Worm (Caenorhabditis elegans) whole organism, late embryonic: ENCODE data around the gene mask-1.

Experiments
- C38D4.7 ChIP-seq: fragments of 200-800 bp; sonication (Bioruptor generic); optimal IDR thresholded peaks from 2 replicates; lab custom pipeline; 2018; ENCODE audit warnings: mild to moderate bottlenecking, missing genetic modification characterization, moderate library complexity, missing compliant biosample characterization
- F13H6.1 ChIP-seq: sonication (generic microtip); optimal IDR thresholded peaks from 2 replicates; lab custom pipeline; 2016; ENCODE audit warnings: missing genetic modification characterization, missing compliant biosample characterization
- K02D7.2 ChIP-seq: sonication (generic microtip); optimal IDR thresholded peaks from 2 replicates; lab custom pipeline; 2017; ENCODE audit warnings: mild to moderate bottlenecking, missing genetic modification characterization, missing compliant biosample characterization
- K09A11.1 ChIP-seq: sonication (generic microtip); optimal IDR thresholded peaks from 2 replicates; lab custom pipeline; 2017; ENCODE audit warnings: antibody characterized with exemption, mild to moderate bottlenecking, missing genetic modification characterization, missing compliant biosample characterization; ENCODE audit not compliant: insufficient read depth
- T23F11.4 ChIP-seq: fragments of 200-800 bp; sonication (Bioruptor generic); optimal IDR thresholded peaks from 2 replicates; lab custom pipeline; 2018; ENCODE audit warnings: mild to moderate bottlenecking, missing genetic modification characterization, missing compliant biosample characterization
- Y22D7AL.16 ChIP-seq: sonication (generic microtip); optimal IDR thresholded peaks from 2 replicates; lab custom pipeline; 2016; ENCODE audit warnings: missing genetic modification characterization, missing compliant biosample characterization
- ahr-1 ChIP-seq: sonication (generic microtip); optimal IDR thresholded peaks from 2 replicates; lab custom pipeline; 2016; ENCODE audit warnings: missing genetic modification characterization, missing compliant biosample characterization
- ama-1 ChIP-seq: fragments of 150-350 bp; optimal IDR thresholded peaks from 2 replicates; lab custom pipeline; 2014
- ceh-14 ChIP-seq: sonication (generic microtip); optimal IDR thresholded peaks from 2 replicates; lab custom pipeline; 2016; ENCODE audit warnings: missing genotype, missing genetic modification characterization, missing compliant biosample characterization
- ceh-18 ChIP-seq: sonication (generic microtip); optimal IDR thresholded peaks from 2 replicates; lab custom pipeline; 2016; ENCODE audit warnings: missing genetic modification characterization, missing compliant biosample characterization
- ceh-2 ChIP-seq: sonication (generic microtip); optimal IDR thresholded peaks from 2 replicates; lab custom pipeline; 2016; ENCODE audit warnings: missing genotype, missing genetic modification characterization, missing compliant biosample characterization
- ceh-24 ChIP-seq: sonication (generic microtip); optimal IDR thresholded peaks from 2 replicates; lab custom pipeline; 2016; ENCODE audit warnings: mild to moderate bottlenecking, missing genetic modification characterization, missing compliant biosample characterization
- ceh-30 ChIP-seq: fragments of 150-350 bp; optimal IDR thresholded peaks from 2 replicates; lab custom pipeline; 2014; ENCODE audit warnings: missing biosample characterization, missing genetic modification characterization
- ceh-31 ChIP-seq: sonication (generic microtip); optimal IDR thresholded peaks from 2 replicates; lab custom pipeline; 2016; ENCODE audit warnings: missing genetic modification characterization, missing compliant biosample characterization
- ceh-45 ChIP-seq: fragments of 200-800 bp; sonication (Bioruptor generic); IDR thresholded peaks from 2 replicates; pipeline ENCODE4 v1.3.6; 2022; ENCODE audit warnings: missing genetic modification reagents, missing genetic modification characterization, missing compliant biosample characterization
- ceh-48 ChIP-seq: sonication (generic microtip); optimal IDR thresholded peaks from 2 replicates; lab custom pipeline; 2016; ENCODE audit warnings: missing genetic modification characterization, inconsistent platforms, missing compliant biosample characterization
- ceh-9 ChIP-seq: sonication (generic microtip); optimal IDR thresholded peaks from 2 replicates; lab custom pipeline; 2016; ENCODE audit warnings: mild to moderate bottlenecking, missing genetic modification characterization, inconsistent platforms, missing compliant biosample characterization
- che-1 ChIP-seq: sonication (generic microtip); optimal IDR thresholded peaks from 2 replicates; lab custom pipeline; 2016; ENCODE audit warnings: mild to moderate bottlenecking, missing genetic modification characterization, missing compliant biosample characterization
- dmd-4 ChIP-seq: sonication (generic microtip); optimal IDR thresholded peaks from 2 replicates; lab custom pipeline; 2016; ENCODE audit warnings: borderline replicate concordance, missing genetic modification characterization, missing compliant biosample characterization
- dve-1 ChIP-seq: sonication (generic microtip); optimal IDR thresholded peaks from 2 replicates; lab custom pipeline; 2017; ENCODE audit warnings: antibody characterized with exemption, mild to moderate bottlenecking, missing genetic modification characterization, missing compliant biosample characterization
- elt-2 ChIP-seq: sonication (generic microtip); optimal IDR thresholded peaks from 2 replicates; lab custom pipeline; 2016; ENCODE audit warnings: missing genetic modification reagents, missing genetic modification characterization, missing compliant biosample characterization
- elt-4 ChIP-seq: sonication (generic microtip); optimal IDR thresholded peaks from 2 replicates; lab custom pipeline; 2016; ENCODE audit warnings: missing genetic modification characterization, missing compliant biosample characterization
- ets-4 ChIP-seq: sonication (generic microtip); optimal IDR thresholded peaks from 2 replicates; lab custom pipeline; 2016; ENCODE audit warnings: missing genetic modification characterization, missing compliant biosample characterization
- fax-1 ChIP-seq: sonication (generic microtip); optimal IDR thresholded peaks from 2 replicates; lab custom pipeline; 2016; ENCODE audit warnings: missing genotype, missing genetic modification characterization, missing compliant biosample characterization
- fkh-6 ChIP-seq: sonication (generic microtip); optimal IDR thresholded peaks from 2 replicates; lab custom pipeline; 2016; ENCODE audit warnings: missing genetic modification characterization, missing compliant biosample characterization
- hlh-15 ChIP-seq: sonication (generic microtip); optimal IDR thresholded peaks from 2 replicates; lab custom pipeline; 2016; ENCODE audit warnings: missing genetic modification characterization, missing compliant biosample characterization
- hlh-30 ChIP-seq: sonication (generic microtip); optimal IDR thresholded peaks from 2 replicates; lab custom pipeline; 2017; ENCODE audit warnings: antibody characterized with exemption, missing genetic modification characterization, missing compliant biosample characterization; ENCODE audit not compliant: insufficient read depth
- hlh-6 ChIP-seq: sonication (generic microtip); optimal IDR thresholded peaks from 2 replicates; lab custom pipeline; 2016; ENCODE audit warnings: missing genotype, missing genetic modification characterization, missing compliant biosample characterization
- hlh-8 ChIP-seq: sonication (generic microtip); optimal IDR thresholded peaks from 2 replicates; lab custom pipeline; 2016; ENCODE audit warnings: missing genotype, missing genetic modification characterization, missing compliant biosample characterization
- lim-6 ChIP-seq: sonication (generic microtip); optimal IDR thresholded peaks from 2 replicates; lab custom pipeline; 2016; ENCODE audit warnings: missing genetic modification characterization, missing compliant biosample characterization
- madf-2 ChIP-seq: sonication (generic microtip); optimal IDR thresholded peaks from 2 replicates; lab custom pipeline; 2017; ENCODE audit warnings: missing genetic modification characterization, missing compliant biosample characterization
- mec-3 ChIP-seq: sonication (generic microtip); optimal IDR thresholded peaks from 2 replicates; lab custom pipeline; 2016; ENCODE audit warnings: borderline replicate concordance, missing genetic modification characterization, missing compliant biosample characterization
- nfya-1 ChIP-seq: sonication (generic microtip); optimal IDR thresholded peaks from 2 replicates; lab custom pipeline; 2017; ENCODE audit warnings: missing genetic modification characterization, mild to moderate bottlenecking, missing compliant biosample characterization, antibody characterized with exemption, moderate library complexity
- nhr-11 ChIP-seq: fragments of 150-350 bp; optimal IDR thresholded peaks from 2 replicates; lab custom pipeline; 2014; ENCODE audit warnings: missing biosample characterization, missing genetic modification characterization
- npax-4 ChIP-seq: sonication (generic microtip); optimal IDR thresholded peaks from 2 replicates; lab custom pipeline; 2016; ENCODE audit warnings: missing genetic modification characterization, missing compliant biosample characterization
- odd-2 ChIP-seq: sonication (generic microtip); optimal IDR thresholded peaks from 2 replicates; lab custom pipeline; 2017; ENCODE audit warnings: antibody characterized with exemption, mild to moderate bottlenecking, missing genetic modification characterization, missing compliant biosample characterization
- pat-9 ChIP-seq: fragments of 200-800 bp; sonication (Bioruptor generic); optimal IDR thresholded peaks from 2 replicates; lab custom pipeline; 2018; ENCODE audit warnings: mild to moderate bottlenecking, missing genetic modification characterization, moderate library complexity, missing compliant biosample characterization
- pax-1 ChIP-seq: fragments of 150-350 bp; optimal IDR thresholded peaks from 2 replicates; lab custom pipeline; 2014; ENCODE audit warnings: missing biosample characterization, missing genetic modification characterization
- pha-2 ChIP-seq: sonication (generic microtip); optimal IDR thresholded peaks from 2 replicates; lab custom pipeline; 2017; ENCODE audit warnings: mild to moderate bottlenecking, missing genetic modification characterization, missing compliant biosample characterization
- pha-4 ChIP-seq: fragments of 150-350 bp; optimal IDR thresholded peaks from 2 replicates; lab custom pipeline; 2018; ENCODE audit warnings: missing biosample characterization, missing genetic modification reagents, missing genetic modification characterization
- pqm-1 ChIP-seq: sonication (generic microtip); optimal IDR thresholded peaks from 2 replicates; lab custom pipeline; 2016; ENCODE audit warnings: missing genetic modification characterization, missing compliant biosample characterization
- pros-1 ChIP-seq: fragments of 150-350 bp; optimal IDR thresholded peaks from 2 replicates; lab custom pipeline; 2014; ENCODE audit warnings: missing biosample characterization, missing genetic modification reagents, missing genetic modification characterization
- ref-2 ChIP-seq: sonication (generic microtip); optimal IDR thresholded peaks from 2 replicates; lab custom pipeline; 2016; ENCODE audit warnings: missing genetic modification characterization, missing compliant biosample characterization
- rnt-1 ChIP-seq: sonication (generic microtip); optimal IDR thresholded peaks from 2 replicates; lab custom pipeline; 2016; ENCODE audit warnings: missing genetic modification characterization, missing compliant biosample characterization
- sdc-2 ChIP-seq: sonication (generic microtip); optimal IDR thresholded peaks from 2 replicates; lab custom pipeline; 2016; ENCODE audit warnings: missing genotype, missing genetic modification characterization, missing compliant biosample characterization
- sox-2 ChIP-seq: fragments of 200-800 bp; sonication (Bioruptor generic); IDR thresholded peaks from 2 replicates; pipeline ENCODE4 v1.3.6; 2022; ENCODE audit warnings: missing genetic modification reagents, missing genetic modification characterization, missing compliant biosample characterization
- sox-4 ChIP-seq: sonication (generic microtip); optimal IDR thresholded peaks from 2 replicates; lab custom pipeline; 2017; ENCODE audit warnings: mild to moderate bottlenecking, missing genetic modification characterization, inconsistent platforms, missing compliant biosample characterization
- syd-9 ChIP-seq: sonication (generic microtip); optimal IDR thresholded peaks from 2 replicates; lab custom pipeline; 2016; ENCODE audit warnings: mild to moderate bottlenecking, missing genetic modification characterization, moderate library complexity, missing compliant biosample characterization
- tbx-7 ChIP-seq: sonication (generic microtip); optimal IDR thresholded peaks from 2 replicates; lab custom pipeline; 2016; ENCODE audit warnings: missing genotype, missing genetic modification characterization, missing compliant biosample characterization
- unc-3 ChIP-seq, 2 experiments: fragments of 200-800 bp in 1 of 2; sonication (Bioruptor generic) in 1 of 2; sonication (generic microtip) in 1 of 2; conservative IDR thresholded peaks in 1 of 2; optimal IDR thresholded peaks in 1 of 2; 2 replicates each; pipeline versions ENCODE4 v1.3.6 to Lab custom; 2016 to 2022; ENCODE audit warnings: missing compliant biosample characterization in 2 of 2, missing genetic modification characterization in 2 of 2, missing genetic modification reagents in 1 of 2
- unc-42 ChIP-seq: sonication (generic microtip); optimal IDR thresholded peaks from 2 replicates; lab custom pipeline; 2016; ENCODE audit warnings: missing genotype, missing genetic modification characterization, missing compliant biosample characterization
- unc-55 ChIP-seq: sonication (generic microtip); optimal IDR thresholded peaks from 2 replicates; lab custom pipeline; 2017; ENCODE audit warnings: missing biosample characterization, missing genetic modification reagents, missing genetic modification characterization
- unc-86 ChIP-seq: sonication (generic microtip); optimal IDR thresholded peaks from 2 replicates; lab custom pipeline; 2016; ENCODE audit warnings: missing genetic modification characterization, missing compliant biosample characterization
- ztf-16 ChIP-seq: sonication (generic microtip); optimal IDR thresholded peaks from 2 replicates; lab custom pipeline; 2017; ENCODE audit warnings: missing genetic modification characterization, missing compliant biosample characterization

The mask-1 gene

ce11 chrIV:10344621-10345020 lies 30.1 kb upstream of the mask-1 start:
- TF ChIP-seq nhr-11 (no peak), fax-1 (tag; lab: Kevin White, UChicago) (peak; percentile 51), nfya-1 (tag; lab: Kevin White, UChicago) (peak; percentile 67), mec-3 (tag; lab: Kevin White, UChicago) (no peak), ahr-1 (no peak), ref-2 (no peak), tbx-7 (tag; lab: Kevin White, UChicago) (no peak), F13H6.1 (tag; lab: Kevin White, UChicago) (peak; percentile 43), ceh-9 (tag; lab: Kevin White, UChicago) (no peak), ceh-30 (tag; lab: Kevin White, UChicago) (no peak), sdc-2 (no peak), elt-2 (no peak), unc-86 (tag; lab: Kevin White, UChicago) (no peak), pha-2 (tag; lab: Kevin White, UChicago) (no peak), pha-4 (no peak), unc-42 (tag; lab: Kevin White, UChicago) (peak; percentile 40), syd-9 (tag; lab: Kevin White, UChicago) (no peak), pax-1 (tag; lab: Kevin White, UChicago) (no peak), ceh-18 (tag; lab: Kevin White, UChicago) (peak; percentile 69), madf-2 (tag; lab: Kevin White, UChicago) (no peak), ceh-2 (tag; lab: Kevin White, UChicago) (no peak), rnt-1 (peak; percentile 23), ama-1 (lab: Kevin White, UChicago) (no peak), ceh-45 (no peak), pros-1 (tag; lab: Kevin White, UChicago) (no peak), K09A11.1 (tag; lab: Kevin White, UChicago) (no peak), hlh-8 (no peak), che-1 (no peak), C38D4.7 (GFP tag; lab: Kevin White, UChicago) (no peak), pat-9 (tag; lab: Kevin White, UChicago) (no peak), ets-4 (tag; lab: Kevin White, UChicago) (no peak), ztf-16 (tag; lab: Kevin White, UChicago) (no peak), dmd-4 (tag; lab: Kevin White, UChicago) (no peak), T23F11.4 (GFP tag; lab: Kevin White, UChicago) (no peak), hlh-15 (tag; lab: Kevin White, UChicago) (no peak), hlh-6 (tag; lab: Kevin White, UChicago) (peak; percentile 12), sox-2 (GFP tag; lab: Robert Waterston, UW) (no peak), lim-6 (tag; lab: Kevin White, UChicago) (no peak), unc-3 (GFP tag; conservative IDR thresholded peaks at IDR 0.05; lab: Robert Waterston, UW) (no peak), unc-3 (tag; optimal IDR thresholded peaks at IDR 0.05; lab: Kevin White, UChicago) (no peak), npax-4 (tag; lab: Kevin White, UChicago) (no peak), sox-4 (tag; lab: Kevin White, UChicago) (no peak), ceh-31 (tag; lab: Kevin White, UChicago) (peak; percentile 75), ceh-14 (peak; percentile 30), ceh-24 (tag; lab: Kevin White, UChicago) (no peak), unc-55 (GFP tag; lab: Kevin White, UChicago) (peak; percentile 40), elt-4 (tag; lab: Kevin White, UChicago) (no peak), dve-1 (tag; lab: Kevin White, UChicago) (no peak), hlh-30 (tag; lab: Kevin White, UChicago) (no peak), ceh-48 (tag; lab: Kevin White, UChicago) (no peak), Y22D7AL.16 (no peak), fkh-6 (tag; lab: Kevin White, UChicago) (no peak), odd-2 (tag; lab: Kevin White, UChicago) (no peak), pqm-1 (tag; lab: Kevin White, UChicago) (no peak), K02D7.2 (tag; lab: Kevin White, UChicago) (no peak)
